Fruit fly (Drosophila melanogaster) whole organism, embryonic: ENCODE measurements around the gene mirr.

ENCODE experiments used
- Adf1 ChIP-seq: fragments of 200-800 bp; sonication (Bioruptor generic); IDR thresholded peaks from 2 replicates; pipeline ENCODE4 v1.3.6; 2022; ENCODE audit warnings: missing biosample characterization, missing genetic modification characterization
- CG10209 ChIP-seq: fragments of 200-800 bp; sonication (Bioruptor generic); optimal IDR thresholded peaks from 3 replicates; lab custom pipeline; 2017; ENCODE audit warnings: missing biosample characterization, mild to moderate bottlenecking, missing genetic modification characterization, missing genetic modification reagents
- CG10431 ChIP-seq: fragments of 200-800 bp; sonication (Bioruptor generic); optimal IDR thresholded peaks from 3 replicates; lab custom pipeline; 2018; ENCODE audit warnings: missing biosample characterization, mild to moderate bottlenecking, missing genetic modification characterization
- CG11456 ChIP-seq: fragments of 200-800 bp; sonication (Bioruptor generic); IDR thresholded peaks from 3 replicates; pipeline ENCODE4 v1.3.6; 2022; ENCODE audit warnings: missing biosample characterization, missing genetic modification characterization
- CG11560 ChIP-seq: fragments of 200-800 bp; sonication (Bioruptor generic); IDR thresholded peaks from 3 replicates; pipeline ENCODE4 v1.3.6; 2022; ENCODE audit warnings: missing biosample characterization, missing genetic modification characterization
- CG12155 ChIP-seq: fragments of 200-800 bp; sonication (Bioruptor generic); optimal IDR thresholded peaks from 3 replicates; lab custom pipeline; 2016; ENCODE audit warnings: missing biosample characterization, missing genetic modification characterization
- CG12744 ChIP-seq: fragments of 200-800 bp; sonication (Bioruptor generic); optimal IDR thresholded peaks from 2 replicates; lab custom pipeline; 2016; ENCODE audit warnings: missing biosample characterization, missing genetic modification characterization
- CG13123 ChIP-seq: fragments of 200-800 bp; sonication (Bioruptor generic); optimal IDR thresholded peaks from 2 replicates; lab custom pipeline; 2016; ENCODE audit warnings: missing biosample characterization, missing genetic modification characterization
- CG13424 ChIP-seq: fragments of 200-800 bp; sonication (Bioruptor generic); optimal IDR thresholded peaks from 2 replicates; lab custom pipeline; 2019; ENCODE audit warnings: missing biosample characterization, mild to moderate bottlenecking, missing genetic modification characterization, moderate library complexity
- CG14441 ChIP-seq: fragments of 200-800 bp; sonication (Bioruptor generic); IDR thresholded peaks from 2 replicates; pipeline ENCODE4 v1.3.6; 2022; ENCODE audit warnings: missing biosample characterization, missing genetic modification characterization
- CG14860 ChIP-seq: fragments of 200-800 bp; sonication (Bioruptor generic); IDR thresholded peaks from 3 replicates; pipeline ENCODE4 v1.3.6; 2022; ENCODE audit warnings: missing biosample characterization, missing genetic modification characterization; ENCODE audit not compliant: partially characterized antibody
- CG17385 ChIP-seq: fragments of 200-800 bp; sonication (Bioruptor generic); optimal IDR thresholded peaks from 3 replicates; lab custom pipeline; 2018; ENCODE audit warnings: missing biosample characterization, mild to moderate bottlenecking, missing genetic modification characterization
- CG17829 ChIP-seq: fragments of 200-800 bp; optimal IDR thresholded peaks from 2 replicates; lab custom pipeline; 2019; ENCODE audit warnings: missing biosample characterization, mild to moderate bottlenecking, missing genetic modification characterization, moderate library complexity
- CG1792 ChIP-seq: fragments of 200-800 bp; sonication (Bioruptor generic); optimal IDR thresholded peaks from 2 replicates; lab custom pipeline; 2016; ENCODE audit warnings: missing biosample characterization, missing genetic modification characterization
- CG18262 ChIP-seq: fragments of 200-800 bp; optimal IDR thresholded peaks from 3 replicates; lab custom pipeline; 2019; ENCODE audit warnings: missing biosample characterization, mild to moderate bottlenecking, missing genetic modification characterization, moderate library complexity
- CG31365 ChIP-seq: fragments of 200-800 bp; sonication (Bioruptor generic); optimal IDR thresholded peaks from 2 replicates; lab custom pipeline; 2018; ENCODE audit warnings: missing biosample characterization, mild to moderate bottlenecking, missing genetic modification characterization
- CG4424 ChIP-seq: fragments of 200-800 bp; sonication (Bioruptor generic); optimal IDR thresholded peaks from 3 replicates; lab custom pipeline; 2016; ENCODE audit warnings: missing biosample characterization, missing genetic modification characterization
- CG6272 ChIP-seq: fragments of 200-800 bp; sonication (Bioruptor generic); IDR thresholded peaks from 2 replicates; pipeline ENCODE4 v1.3.6; 2022; ENCODE audit warnings: missing biosample characterization, missing genetic modification characterization
- CG6765 ChIP-seq: fragments of 200-800 bp; sonication (Bioruptor generic); optimal IDR thresholded peaks from 3 replicates; lab custom pipeline; 2017; ENCODE audit warnings: missing biosample characterization, mild to moderate bottlenecking, missing genetic modification characterization
- CG7786 ChIP-seq: fragments of 200-800 bp; sonication (Bioruptor generic); optimal IDR thresholded peaks from 2 replicates; lab custom pipeline; 2016; ENCODE audit warnings: missing biosample characterization, missing genetic modification characterization
- CG9609 ChIP-seq: fragments of 200-800 bp; sonication (Bioruptor generic); optimal IDR thresholded peaks from 3 replicates; lab custom pipeline; 2016; ENCODE audit warnings: missing biosample characterization, missing genetic modification characterization
- D19B ChIP-seq: fragments of 200-800 bp; sonication (Bioruptor generic); optimal IDR thresholded peaks from 2 replicates; lab custom pipeline; 2017; ENCODE audit warnings: missing biosample characterization, mild to moderate bottlenecking, missing genetic modification characterization
- Dp ChIP-seq: fragments of 200-800 bp; sonication (Bioruptor generic); optimal IDR thresholded peaks from 2 replicates; lab custom pipeline; 2018; ENCODE audit warnings: missing biosample characterization, mild to moderate bottlenecking, missing genetic modification characterization, moderate library complexity
- Drgx ChIP-seq: fragments of 200-800 bp; sonication (Bioruptor generic); IDR thresholded peaks from 2 replicates; pipeline ENCODE4 v1.3.6; 2022; ENCODE audit warnings: missing biosample characterization, missing genetic modification characterization
- Eip74EF ChIP-seq, 2 experiments: fragments of 200-800 bp in 1 of 2; fragments of >200 bp in 1 of 2; sonication (Bioruptor generic) in 1 of 2; optimal IDR thresholded peaks; 2 replicates each; lab custom pipeline; 2017 to 2019; ENCODE audit warnings: missing biosample characterization in 2 of 2, missing genetic modification characterization in 2 of 2, mild to moderate bottlenecking in 1 of 2, moderate library complexity in 1 of 2
- HmgD ChIP-seq: fragments of 200-800 bp; sonication (Bioruptor generic); optimal IDR thresholded peaks from 3 replicates; lab custom pipeline; 2016; ENCODE audit warnings: missing biosample characterization, missing genetic modification characterization
- Myb ChIP-seq: fragments of 200-800 bp; sonication (Bioruptor generic); optimal IDR thresholded peaks from 2 replicates; lab custom pipeline; 2016; ENCODE audit warnings: missing biosample characterization, missing genetic modification characterization
- NC2β ChIP-seq: fragments of 200-800 bp; sonication (Bioruptor generic); optimal IDR thresholded peaks from 2 replicates; lab custom pipeline; 2016; ENCODE audit warnings: missing biosample characterization, missing genetic modification characterization
- Nf-YB ChIP-seq: fragments of 200-800 bp; sonication (Bioruptor generic); optimal IDR thresholded peaks from 3 replicates; lab custom pipeline; 2019; ENCODE audit warnings: missing biosample characterization, mild to moderate bottlenecking, missing genetic modification characterization, moderate library complexity
- Rfx ChIP-seq: fragments of 200-800 bp; sonication (Bioruptor generic); IDR thresholded peaks from 2 replicates; pipeline ENCODE4 v1.3.6; 2022; ENCODE audit warnings: missing biosample characterization, missing genetic modification characterization
- Sry-δ ChIP-seq: fragments of 200-800 bp; sonication (Bioruptor generic); optimal IDR thresholded peaks from 2 replicates; lab custom pipeline; 2016; ENCODE audit warnings: missing biosample characterization, missing genetic modification characterization
- Vsx1 ChIP-seq: fragments of 200-800 bp; sonication (Bioruptor generic); optimal IDR thresholded peaks from 2 replicates; lab custom pipeline; 2017; ENCODE audit warnings: missing biosample characterization, mild to moderate bottlenecking, missing genetic modification characterization, missing genetic modification reagents
- YL-1 ChIP-seq: fragments of 200-800 bp; sonication (Bioruptor generic); optimal IDR thresholded peaks from 3 replicates; lab custom pipeline; 2017; ENCODE audit warnings: missing biosample characterization, mild to moderate bottlenecking, missing genetic modification characterization
- amos ChIP-seq: fragments of 200-800 bp; sonication (Bioruptor generic); IDR thresholded peaks from 2 replicates; pipeline ENCODE4 v1.3.6; 2022; ENCODE audit warnings: missing biosample characterization, missing genetic modification characterization; ENCODE audit not compliant: partially characterized antibody
- bab2 ChIP-seq: fragments of 200-800 bp; sonication (Bioruptor generic); optimal IDR thresholded peaks from 2 replicates; lab custom pipeline; 2016; ENCODE audit warnings: missing biosample characterization, missing genetic modification characterization
- corto ChIP-seq: fragments of 200-800 bp; sonication (Bioruptor generic); optimal IDR thresholded peaks from 2 replicates; lab custom pipeline; 2016; ENCODE audit warnings: missing biosample characterization, mild to moderate bottlenecking, missing genetic modification characterization, moderate library complexity
- fd3F ChIP-seq: fragments of 200-800 bp; sonication (Bioruptor generic); optimal IDR thresholded peaks from 2 replicates; lab custom pipeline; 2018; ENCODE audit warnings: missing biosample characterization, mild to moderate bottlenecking, missing genetic modification characterization, moderate library complexity
- grn ChIP-seq: fragments of 200-800 bp; sonication (Bioruptor generic); optimal IDR thresholded peaks from 3 replicates; lab custom pipeline; 2017; ENCODE audit warnings: missing biosample characterization, missing genetic modification characterization
- h ChIP-seq: fragments of >200 bp; optimal IDR thresholded peaks from 2 replicates; lab custom pipeline; 2017
- inv ChIP-seq: fragments of 200-800 bp; sonication (Bioruptor generic); IDR thresholded peaks from 2 replicates; pipeline ENCODE4 v1.3.6; 2022; ENCODE audit warnings: missing biosample characterization, missing genetic modification characterization; ENCODE audit not compliant: partially characterized antibody
- maf-S ChIP-seq: fragments of 200-800 bp; sonication (Bioruptor generic); optimal IDR thresholded peaks from 2 replicates; lab custom pipeline; 2016; ENCODE audit warnings: missing biosample characterization, missing genetic modification characterization
- mam ChIP-seq: fragments of 200-800 bp; sonication (Bioruptor generic); optimal IDR thresholded peaks from 3 replicates; lab custom pipeline; 2016; ENCODE audit warnings: missing biosample characterization, missing genetic modification characterization
- pfk ChIP-seq: fragments of 200-800 bp; sonication (Bioruptor generic); optimal IDR thresholded peaks from 2 replicates; lab custom pipeline; 2018; ENCODE audit warnings: missing biosample characterization, mild to moderate bottlenecking, missing genetic modification characterization, moderate library complexity
- pros ChIP-seq: fragments of 200-800 bp; sonication (Bioruptor generic); optimal IDR thresholded peaks from 3 replicates; lab custom pipeline; 2019; ENCODE audit warnings: missing biosample characterization, mild to moderate bottlenecking, missing genetic modification characterization, moderate library complexity
- sima ChIP-seq: fragments of 200-800 bp; sonication (Bioruptor generic); optimal IDR thresholded peaks from 2 replicates; lab custom pipeline; 2016; ENCODE audit warnings: missing biosample characterization, missing genetic modification characterization
- sob ChIP-seq: fragments of 200-800 bp; sonication (Bioruptor generic); IDR thresholded peaks from 2 replicates; pipeline ENCODE4 v1.3.6; 2022; ENCODE audit warnings: missing biosample characterization, missing genetic modification characterization
- sqz ChIP-seq: fragments of 200-800 bp; sonication (Bioruptor generic); optimal IDR thresholded peaks from 3 replicates; lab custom pipeline; 2018; ENCODE audit warnings: missing biosample characterization, mild to moderate bottlenecking, missing genetic modification characterization
- sr ChIP-seq: fragments of 200-800 bp; sonication (Bioruptor generic); IDR thresholded peaks from 3 replicates; pipeline ENCODE4 v1.3.6; 2022; ENCODE audit warnings: missing biosample characterization, missing genetic modification characterization
- sug ChIP-seq: fragments of 200-800 bp; optimal IDR thresholded peaks from 2 replicates; lab custom pipeline; 2019; ENCODE audit warnings: missing biosample characterization, mild to moderate bottlenecking, missing genetic modification characterization, moderate library complexity
- zen2 ChIP-seq: fragments of 200-800 bp; sonication (Bioruptor generic); IDR thresholded peaks from 3 replicates; pipeline ENCODE4 v1.3.6; 2022; ENCODE audit warnings: missing biosample characterization, missing genetic modification characterization; ENCODE audit not compliant: partially characterized antibody
- zf30C ChIP-seq: fragments of 200-800 bp; sonication (Bioruptor generic); optimal IDR thresholded peaks from 3 replicates; lab custom pipeline; 2018; ENCODE audit warnings: missing biosample characterization, mild to moderate bottlenecking, missing genetic modification characterization

mirr gene

DNA sequence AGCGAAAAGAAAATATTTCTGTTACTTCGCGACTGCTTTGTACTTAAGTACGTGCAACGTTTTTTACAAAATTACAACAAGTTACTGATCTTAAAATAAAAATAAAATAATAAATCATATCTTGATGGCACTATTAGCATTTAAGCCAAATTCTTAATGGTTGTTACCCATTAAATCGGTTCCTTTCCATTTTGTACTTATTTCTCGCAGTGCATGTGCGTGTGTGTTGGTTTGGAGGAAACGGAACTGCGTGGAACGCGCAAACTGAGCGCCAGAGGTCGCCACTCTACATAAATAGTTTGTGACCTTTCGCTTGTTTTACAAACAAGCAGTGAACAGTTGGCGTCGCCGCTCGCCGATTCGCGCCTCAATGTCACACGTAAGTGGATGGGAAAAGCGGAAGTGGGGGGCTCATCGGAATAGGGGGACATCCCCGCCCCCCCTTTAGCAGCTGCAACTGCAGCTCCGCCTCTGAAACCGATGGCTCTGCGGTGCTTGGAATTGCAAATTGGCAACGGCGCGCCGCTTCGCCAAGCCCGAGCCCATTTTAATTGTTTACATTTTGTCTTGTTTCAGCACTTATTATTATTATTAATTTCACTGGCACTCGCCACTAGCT, 25.3 kb upstream of the mirr start (continued):
- TF ChIP-seq CG1792 (GFP tag; lab: Kevin White, UChicago) (no peak), Nf-YB (GFP tag; lab: Kevin White, UChicago) (no peak), sob (GFP tag; lab: Robert Waterston, UW) (no peak), CG4424 (GFP tag; lab: Kevin White, UChicago) (peak; percentile 46), CG18262 (peak; percentile 46), fd3F (GFP tag; lab: Kevin White, UChicago) (no peak), Rfx (GFP tag; lab: Robert Waterston, UW) (0 out of 2 replicates have a peak, but pooled peaks have one; percentile 39), Sry-δ (no peak), CG7786 (GFP tag; lab: Kevin White, UChicago) (no peak), sr (no peak), sima (GFP tag; lab: Kevin White, UChicago) (no peak), CG6272 (GFP tag; lab: Robert Waterston, UW) (no peak), Drgx (GFP tag; lab: Robert Waterston, UW) (no peak), CG11456 (GFP tag; lab: Robert Waterston, UW) (0 out of 3 replicates have a peak, but pooled peaks have one; percentile 26), CG10209 (peak; percentile 47), NC2β (GFP tag; lab: Kevin White, UChicago) (no peak), grn (GFP tag; lab: Kevin White, UChicago) (no peak), zf30C (peak; percentile 60), CG13123 (GFP tag; lab: Kevin White, UChicago) (no peak), CG31365 (tag; lab: Kevin White, UChicago) (peak; percentile 26), CG14860 (GFP tag; lab: Robert Waterston, UW) (no peak), Eip74EF (GFP tag; optimal IDR thresholded peaks at IDR 0.05; lab: Kevin White, UChicago) (peak in 1 of 2 experiments; percentile 18), CG13424 (tag; lab: Kevin White, UChicago) (peak; percentile 7), YL-1 (GFP tag; lab: Kevin White, UChicago) (peak; percentile 2), amos (GFP tag; lab: Robert Waterston, UW) (no peak), Myb (GFP tag; lab: Kevin White, UChicago) (no peak), maf-S (no peak), CG6765 (GFP tag; lab: Kevin White, UChicago) (no peak), sug (no peak), CG17385 (no peak), CG14441 (GFP tag; lab: Robert Waterston, UW) (no peak), bab2 (no peak), corto (GFP tag; lab: Kevin White, UChicago) (no peak), pros (GFP tag; lab: Kevin White, UChicago) (no peak), CG10431 (peak; percentile 4), HmgD (GFP tag; lab: Kevin White, UChicago) (no peak), h (lab: Kevin White, UChicago) (no peak), CG11560 (tag; lab: Robert Waterston, UW) (no peak), Adf1 (no peak), pfk (GFP tag; lab: Kevin White, UChicago) (no peak), mam (GFP tag; lab: Kevin White, UChicago) (no peak), zen2 (GFP tag; lab: Robert Waterston, UW) (no peak), CG12744 (GFP tag; lab: Kevin White, UChicago) (no peak), Dp (no peak), CG9609 (GFP tag; lab: Kevin White, UChicago) (peak; percentile 5), CG17829 (peak; percentile 42), sqz (GFP tag; lab: Kevin White, UChicago) (peak; percentile 54), D19B (no peak), CG12155 (GFP tag; lab: Kevin White, UChicago) (no peak), Vsx1 (GFP tag; lab: Kevin White, UChicago) (no peak), inv (GFP tag; lab: Robert Waterston, UW) (no peak)
